Worm (Caenorhabditis elegans): Measurements from ENCODE around the gene dcaf-1.

Gene dcaf-1

ce11 chrIV:9734861-9735260, 28.3 kb upstream of the dcaf-1 start:
- TF ChIP-seq hlh-11 (tag; optimal IDR thresholded peaks at IDR 0.05) (peak; percentile 1), ceh-20 (GFP tag; IDR thresholded peaks at IDR 0.05) (no peak)

ce11 chrIV:9733904-9734303, 27.4 kb upstream of the dcaf-1 start:
- TF ChIP-seq lin-38 (GFP tag; IDR thresholded peaks at IDR 0.05) (peak; percentile 59), lim-7 (GFP tag; IDR thresholded peaks at IDR 0.05) (no peak)

- no peak for TF ChIP-seq pha-4 (GFP tag; IDR thresholded peaks at IDR 0.05)
- TF ChIP-seq pha-4 (tag; optimal IDR thresholded peaks at IDR 0.05) = no peak
- TF ChIP-seq daf-16 (GFP tag; optimal IDR thresholded peaks at IDR 0.05) = no peak
- no peak for TF ChIP-seq daf-16 (tag; optimal IDR thresholded peaks at IDR 0.05)
- no peak for TF ChIP-seq gei-8 (GFP tag; optimal IDR thresholded peaks at IDR 0.05)
- no peak for TF ChIP-seq Y105C5A.15 (GFP tag; IDR thresholded peaks at IDR 0.05)
- TF ChIP-seq attf-4 (tag; optimal IDR thresholded peaks at IDR 0.05) = no peak
- TF ChIP-seq egl-27 (tag; optimal IDR thresholded peaks at IDR 0.05) = no peak
- TF ChIP-seq zip-2 (tag; optimal IDR thresholded peaks at IDR 0.05) = no peak
- TF ChIP-seq ctbp-1 (GFP tag; IDR thresholded peaks at IDR 0.05) = no peak
- no peak for TF ChIP-seq nhr-102 (tag; optimal IDR thresholded peaks at IDR 0.05)
- no peak for TF ChIP-seq saeg-2 (GFP tag; IDR thresholded peaks at IDR 0.05)
- no peak for TF ChIP-seq madf-5 (GFP tag; IDR thresholded peaks at IDR 0.05)
- no peak for TF ChIP-seq lin-29 (GFP tag; IDR thresholded peaks at IDR 0.05)
- TF ChIP-seq nhr-48 (tag; optimal IDR thresholded peaks at IDR 0.05) = no peak
- no peak for TF ChIP-seq snpc-4 (tag; optimal IDR thresholded peaks at IDR 0.05)
These were observed 21.9 kb upstream of the dcaf-1 start, which contains the start of gene nhr-100 for ce11 chrIV:9728376-9728775. nhr-100 (plus strand) TSS chrIV:9728676.

ce11 chrIV:9727217-9727616, 20.7 kb upstream of the dcaf-1 start:
- no peak for TF ChIP-seq nhr-11 (tag; optimal IDR thresholded peaks at IDR 0.05)
- TF ChIP-seq unc-62 (GFP tag; optimal IDR thresholded peaks at IDR 0.05 in 1 of 2) = peak in 1 of 2 experiments; percentile 91
- TF ChIP-seq unc-62 (tag; optimal IDR thresholded peaks at IDR 0.05) = no peak
- TF ChIP-seq ces-1 (GFP tag; optimal IDR thresholded peaks at IDR 0.05) = no peak
- no peak for TF ChIP-seq nhr-111 (GFP tag; optimal IDR thresholded peaks at IDR 0.05)
- TF ChIP-seq dmd-6 (GFP tag; IDR thresholded peaks at IDR 0.05) = no peak
- TF ChIP-seq arid-1 (GFP tag; conservative IDR thresholded peaks at IDR 0.05) = no peak
- TF ChIP-seq daf-16 (GFP tag; optimal IDR thresholded peaks at IDR 0.05) = no peak
- no peak for TF ChIP-seq daf-16 (tag; optimal IDR thresholded peaks at IDR 0.05)

ce11 chrIV:9725468-9725985, 19.0 kb upstream of the dcaf-1 start:
- TF ChIP-seq mdl-1 (tag; optimal IDR thresholded peaks at IDR 0.05) = no peak
- TF ChIP-seq nhr-237 (tag; optimal IDR thresholded peaks at IDR 0.05) = no peak
- TF ChIP-seq ceh-44 (GFP tag; IDR thresholded peaks at IDR 0.05) = no peak
- peak in 1 of 2 experiments; percentile 63 for TF ChIP-seq unc-62 (GFP tag; optimal IDR thresholded peaks at IDR 0.05 in 1 of 2)
- TF ChIP-seq unc-62 (tag; optimal IDR thresholded peaks at IDR 0.05) = no peak
- TF ChIP-seq vab-7 (GFP tag; IDR thresholded peaks at IDR 0.05) = no peak
- no peak for TF ChIP-seq pqm-1 (tag; optimal IDR thresholded peaks at IDR 0.05)
- peak; percentile 80 for TF ChIP-seq aha-1 (tag)
- no peak for TF ChIP-seq snpc-1.2 (GFP tag; IDR thresholded peaks at IDR 0.05)
- TF ChIP-seq nhr-11 (tag; optimal IDR thresholded peaks at IDR 0.05) = peak; percentile 38

ce11 chrIV:9724948-9725347, 18.4 kb upstream of the dcaf-1 start, which contains the start of the genes nhr-138 and C28D4.18:
nhr-138 (plus strand) TSS chrIV:9725251.
C28D4.18 (plus strand) TSS chrIV:9725280.
- TF ChIP-seq aha-1 (tag) (peak; percentile 95), hlh-30 (tag; optimal IDR thresholded peaks at IDR 0.05; ENCODE audit: insufficient read depth) (no peak)
